Fruit fly (Drosophila melanogaster) whole organism, wandering third instar larva: ENCODE measurements around the gene barc.

Experiments
- Abd-B ChIP-seq: fragments of >200 bp; optimal IDR thresholded peaks from 2 replicates; lab custom pipeline; 2017; ENCODE audit warnings: missing biosample characterization, missing genetic modification characterization
- CG9705 ChIP-seq: fragments of 200-800 bp; sonication (Bioruptor generic); optimal IDR thresholded peaks from 2 replicates; lab custom pipeline; 2018; ENCODE audit warnings: missing biosample characterization, mild to moderate bottlenecking, missing genetic modification characterization
- CrebA ChIP-seq: fragments of 200-800 bp; sonication (Bioruptor generic); optimal IDR thresholded peaks from 2 replicates; lab custom pipeline; 2016; ENCODE audit warnings: missing biosample characterization, mild to moderate bottlenecking, missing genetic modification characterization, borderline replicate concordance
- Dfd ChIP-seq: fragments of >200 bp; optimal IDR thresholded peaks from 2 replicates; lab custom pipeline; 2017; ENCODE audit warnings: missing biosample characterization, missing genetic modification characterization
- Dif ChIP-seq: fragments of 200-275, 200-300 bp; sonication (Bioruptor generic); optimal IDR thresholded peaks from 2 replicates; lab custom pipeline; 2018; ENCODE audit warnings: missing biosample characterization, missing genetic modification characterization; ENCODE audit not compliant: partially characterized antibody
- GATAd ChIP-seq: sonication (Bioruptor generic); optimal IDR thresholded peaks from 2 replicates; lab custom pipeline; 2016; ENCODE audit warnings: missing biosample characterization, missing genetic modification characterization
- HLH106 ChIP-seq: fragments of 200-800 bp; optimal IDR thresholded peaks from 3 replicates; lab custom pipeline; 2019; ENCODE audit warnings: missing biosample characterization, mild to moderate bottlenecking, missing genetic modification characterization, moderate library complexity
- Hnf4 ChIP-seq: fragments of 200-800 bp; sonication (Bioruptor generic); optimal IDR thresholded peaks from 2 replicates; lab custom pipeline; 2016; ENCODE audit warnings: missing biosample characterization, mild to moderate bottlenecking, missing genetic modification characterization
- Hr83 ChIP-seq: fragments of 200-300 bp; sonication (Bioruptor generic); optimal IDR thresholded peaks from 2 replicates; lab custom pipeline; 2016; ENCODE audit warnings: missing biosample characterization, mild to moderate bottlenecking, missing genetic modification characterization, moderate library complexity; ENCODE audit not compliant: poor library complexity, severe bottlenecking
- Mio ChIP-seq: sonication (Bioruptor generic); optimal IDR thresholded peaks from 2 replicates; lab custom pipeline; 2016; ENCODE audit warnings: missing biosample characterization, missing genetic modification characterization
- N ChIP-seq: fragments of >200 bp; optimal IDR thresholded peaks from 2 replicates; lab custom pipeline; 2018; ENCODE audit warnings: missing biosample characterization, missing external identifiers, missing genetic modification characterization
- Rel ChIP-seq, 2 experiments: fragments of 200-800 bp; sonication (Bioruptor generic) in 1 of 2; optimal IDR thresholded peaks; 2 replicates in 1 of 2; 3 replicates in 1 of 2; lab custom pipeline; 2016 to 2019; ENCODE audit warnings: mild to moderate bottlenecking in 2 of 2, missing biosample characterization in 2 of 2, missing genetic modification characterization in 2 of 2, moderate library complexity in 1 of 2
- Sp1 ChIP-seq: fragments of 200-800 bp; sonication (Bioruptor generic); optimal IDR thresholded peaks from 3 replicates; lab custom pipeline; 2019; ENCODE audit warnings: missing biosample characterization, mild to moderate bottlenecking, missing genetic modification characterization, moderate library complexity
- Vsx2 ChIP-seq: fragments of 200-300, 225-300 bp; sonication (Bioruptor generic); optimal IDR thresholded peaks from 2 replicates; lab custom pipeline; 2018; ENCODE audit warnings: missing biosample characterization, missing genetic modification characterization; ENCODE audit not compliant: partially characterized antibody
- brk ChIP-seq: fragments of 200-800 bp; sonication (Bioruptor generic); optimal IDR thresholded peaks from 2 replicates; lab custom pipeline; 2016; ENCODE audit warnings: missing biosample characterization, mild to moderate bottlenecking, missing genetic modification characterization
- dl ChIP-seq, 2 experiments: fragments of 175-275, 200-275 bp in 1 of 2; fragments of 200-275 bp in 1 of 2; sonication (Bioruptor generic); optimal IDR thresholded peaks; lab custom pipeline; 2018; ENCODE audit warnings: mild to moderate bottlenecking in 2 of 2, missing biosample characterization in 2 of 2, missing genetic modification characterization in 2 of 2, moderate library complexity in 2 of 2; ENCODE audit not compliant: partially characterized antibody in 2 of 2, insufficient read depth in 1 of 2
- dsf ChIP-seq: sonication (Bioruptor generic); optimal IDR thresholded peaks from 2 replicates; lab custom pipeline; 2016; ENCODE audit warnings: missing biosample characterization, missing genetic modification characterization, borderline replicate concordance
- ey ChIP-seq: fragments of 200-800 bp; sonication (Bioruptor generic); optimal IDR thresholded peaks from 2 replicates; lab custom pipeline; 2016; ENCODE audit warnings: missing biosample characterization, missing genetic modification characterization
- foxo ChIP-seq, 2 experiments: fragments of 200-800 bp; sonication (Bioruptor generic); optimal IDR thresholded peaks; 2 replicates in 1 of 2; 3 replicates in 1 of 2; lab custom pipeline; 2016 to 2017; ENCODE audit warnings: missing biosample characterization in 2 of 2, missing genetic modification characterization in 2 of 2
- fru ChIP-seq: fragments of 200-800 bp; sonication (Bioruptor generic); optimal IDR thresholded peaks from 3 replicates; lab custom pipeline; 2016; ENCODE audit warnings: missing biosample characterization, mild to moderate bottlenecking, missing genetic modification characterization
- h ChIP-seq: fragments of 200-800 bp; sonication (Bioruptor generic); optimal IDR thresholded peaks from 3 replicates; lab custom pipeline; 2016; ENCODE audit warnings: missing biosample characterization, mild to moderate bottlenecking, missing genetic modification characterization
- jim ChIP-seq: fragments of 175-275, 200-325 bp; sonication (Bioruptor generic); optimal IDR thresholded peaks from 2 replicates; lab custom pipeline; 2016; ENCODE audit warnings: missing biosample characterization, mild to moderate bottlenecking, missing genetic modification characterization
- lola ChIP-seq: fragments of >200 bp; optimal IDR thresholded peaks from 2 replicates; lab custom pipeline; 2017; ENCODE audit warnings: missing biosample characterization, missing genetic modification characterization
- pan ChIP-seq: fragments of >200 bp; optimal IDR thresholded peaks from 2 replicates; lab custom pipeline; 2017
- psq ChIP-seq: fragments of 200-800 bp; sonication (Bioruptor generic); optimal IDR thresholded peaks from 3 replicates; lab custom pipeline; 2017; ENCODE audit warnings: missing biosample characterization, mild to moderate bottlenecking, missing genetic modification characterization, moderate library complexity
- rgr ChIP-seq: fragments of 200-800 bp; sonication (Bioruptor generic); optimal IDR thresholded peaks from 3 replicates; lab custom pipeline; 2016; ENCODE audit warnings: missing biosample characterization, mild to moderate bottlenecking, missing genetic modification characterization
- sv ChIP-seq: fragments of 200-800 bp; sonication (Bioruptor generic); optimal IDR thresholded peaks from 3 replicates; lab custom pipeline; 2016; ENCODE audit warnings: missing biosample characterization, missing genetic modification characterization
- tai ChIP-seq: sonication (Bioruptor generic); optimal IDR thresholded peaks from 2 replicates; lab custom pipeline; 2016; ENCODE audit warnings: missing biosample characterization, missing genetic modification characterization
- usp ChIP-seq: fragments of >200 bp; optimal IDR thresholded peaks from 2 replicates; lab custom pipeline; 2017; ENCODE audit warnings: missing biosample characterization, missing genetic modification characterization
- woc ChIP-seq: sonication (Bioruptor generic); optimal IDR thresholded peaks from 2 replicates; lab custom pipeline; 2016; ENCODE audit warnings: missing biosample characterization, mild to moderate bottlenecking, missing genetic modification characterization

The barc gene

DNA sequence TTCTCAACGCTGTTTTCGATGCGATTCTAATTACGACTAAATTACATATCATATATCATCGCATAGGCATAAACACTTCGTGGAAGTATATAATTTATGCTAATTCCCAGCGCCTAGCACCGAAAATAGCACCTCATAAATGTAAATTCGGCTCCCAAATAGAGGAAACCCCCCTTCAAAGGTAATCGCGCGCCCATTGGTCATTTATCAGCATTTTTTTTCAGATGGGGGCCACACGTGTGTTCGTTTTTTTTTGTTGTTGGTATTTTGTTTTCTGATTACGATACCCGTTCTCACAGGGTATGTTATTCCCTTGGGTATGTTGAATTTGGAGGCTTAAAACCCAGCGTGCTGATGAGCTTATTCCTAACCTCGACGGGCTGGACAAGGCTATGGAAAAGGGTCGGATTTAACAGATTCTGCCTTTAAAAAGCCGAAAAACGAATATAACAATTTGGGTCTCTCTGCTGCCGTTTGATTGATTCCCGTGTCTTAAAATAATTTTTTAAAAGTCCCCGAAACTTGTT lies 15.9 kb downstream of the barc start:
- TF ChIP-seq Rel (GFP tag; optimal IDR thresholded peaks at IDR 0.05; lab: Kevin White, UChicago): no peak
- no peak for TF ChIP-seq Rel (tag; optimal IDR thresholded peaks at IDR 0.05; lab: Kevin White, UChicago)
- no peak for TF ChIP-seq CrebA
- no peak for TF ChIP-seq tai (GFP tag; lab: Kevin White, UChicago)
- TF ChIP-seq brk (GFP tag; lab: Kevin White, UChicago): no peak
- no peak for TF ChIP-seq h
- no peak for TF ChIP-seq Sp1 (GFP tag; lab: Kevin White, UChicago)
- TF ChIP-seq Hr83 (GFP tag; lab: Kevin White, UChicago): no peak
- no peak for TF ChIP-seq Mio (GFP tag; lab: Kevin White, UChicago)
- TF ChIP-seq Vsx2: no peak
- TF ChIP-seq Dfd (GFP tag; lab: Kevin White, UChicago): no peak
- no peak for TF ChIP-seq woc (GFP tag; lab: Kevin White, UChicago)
- TF ChIP-seq jim (GFP tag; lab: Kevin White, UChicago): no peak
- TF ChIP-seq usp (GFP tag; lab: Kevin White, UChicago): no peak
- TF ChIP-seq psq (GFP tag; lab: Kevin White, UChicago): no peak
- no peak for TF ChIP-seq CG9705 (GFP tag; lab: Kevin White, UChicago)
- TF ChIP-seq pan (lab: Kevin White, UChicago): no peak

DNA sequence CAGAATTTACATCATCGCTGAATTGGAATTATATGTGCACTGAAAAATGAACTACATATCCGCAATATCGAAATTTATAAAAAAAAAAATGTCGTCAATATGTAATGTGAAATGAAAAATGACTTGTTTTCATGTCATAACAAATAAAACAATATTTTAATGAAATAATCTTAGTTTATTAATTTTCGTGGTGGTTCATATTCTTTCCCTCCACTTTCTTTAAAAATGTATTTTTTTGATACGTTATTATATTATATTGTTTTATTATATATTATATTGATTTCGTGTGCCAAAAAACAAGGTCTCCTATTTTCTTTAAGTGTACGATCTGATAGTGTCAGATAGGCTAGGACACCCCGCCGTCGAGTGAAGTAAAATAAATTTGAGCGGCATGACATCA lies 18.6 kb downstream of the barc start:
- no peak for TF ChIP-seq usp (GFP tag; lab: Kevin White, UChicago)
- TF ChIP-seq foxo (GFP tag; optimal IDR thresholded peaks at IDR 0.05; lab: Kevin White, UChicago): peak in 1 of 2 experiments; percentile 15

DNA sequence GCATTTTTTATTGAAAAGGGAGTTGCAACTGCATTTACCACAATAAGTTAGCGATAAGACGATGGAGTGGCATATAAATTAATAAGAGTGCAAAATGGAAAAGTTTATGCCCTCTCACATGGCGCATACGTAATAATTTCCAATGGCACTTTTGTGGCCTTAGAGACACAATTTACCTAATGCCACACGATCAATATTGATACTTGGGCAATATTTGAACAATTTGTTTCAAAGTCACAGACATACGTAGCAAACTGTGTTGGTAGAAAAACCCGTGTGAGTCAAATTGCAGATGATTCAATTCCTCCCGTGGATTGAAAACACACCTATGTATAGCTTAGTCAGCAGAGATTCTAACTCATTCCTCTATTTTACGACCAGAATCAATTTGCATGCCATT lies 20.8 kb downstream of the barc start:
- TF ChIP-seq CrebA (no peak), tai (GFP tag; lab: Kevin White, UChicago) (no peak), pan (lab: Kevin White, UChicago) (no peak), sv (GFP tag; lab: Kevin White, UChicago) (no peak), dl (GFP tag; optimal IDR thresholded peaks at IDR 0.05; lab: Kevin White, UChicago; ENCODE audit: insufficient read depth in 1 of 2, partially characterized antibody in 2 of 2) (no peak), HLH106 (tag; lab: Kevin White, UChicago) (no peak), usp (GFP tag; lab: Kevin White, UChicago) (no peak), dsf (GFP tag; lab: Kevin White, UChicago) (no peak), rgr (GFP tag; lab: Kevin White, UChicago) (no peak), GATAd (GFP tag; lab: Kevin White, UChicago) (no peak), Dfd (GFP tag; lab: Kevin White, UChicago) (no peak), fru (GFP tag; lab: Kevin White, UChicago) (no peak)

DNA sequence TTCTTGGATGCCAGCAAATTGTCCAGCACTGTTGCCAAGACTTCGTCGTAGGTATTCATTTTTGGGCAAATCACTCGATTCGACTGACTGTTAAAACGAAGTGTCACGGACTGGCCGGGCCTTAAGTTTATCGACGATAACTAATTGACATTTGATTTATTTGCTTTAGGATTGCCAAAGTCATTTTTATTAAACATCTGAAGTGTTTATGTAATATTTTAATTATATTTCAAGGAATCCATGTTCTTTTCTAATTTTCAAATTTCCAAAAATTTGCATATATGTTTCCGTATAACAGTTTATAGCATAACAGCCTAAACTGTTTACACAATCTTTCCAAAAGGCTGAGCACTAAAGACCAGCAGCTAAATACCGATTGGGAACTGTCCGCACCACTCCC lies 26.3 kb downstream of the barc start, which contains the start of gene sa:
Gene sa, minus strand, starts transcription at position 101 of the 400 bp plus-strand sequence.
- no peak for TF ChIP-seq h
- TF ChIP-seq fru (GFP tag; lab: Kevin White, UChicago): no peak
- no peak for TF ChIP-seq ey
- TF ChIP-seq GATAd (GFP tag; lab: Kevin White, UChicago): no peak
- TF ChIP-seq Sp1 (GFP tag; lab: Kevin White, UChicago): no peak
- no peak for TF ChIP-seq N
- no peak for TF ChIP-seq Vsx2
- TF ChIP-seq Abd-B (GFP tag; lab: Kevin White, UChicago): no peak
- no peak for TF ChIP-seq rgr (GFP tag; lab: Kevin White, UChicago)
- TF ChIP-seq usp (GFP tag; lab: Kevin White, UChicago): no peak
- no peak for TF ChIP-seq psq (GFP tag; lab: Kevin White, UChicago)
- no peak for TF ChIP-seq foxo (GFP tag; optimal IDR thresholded peaks at IDR 0.05; lab: Kevin White, UChicago)
- TF ChIP-seq Mio (GFP tag; lab: Kevin White, UChicago): no peak
- no peak for TF ChIP-seq lola
- TF ChIP-seq Hr83 (GFP tag; lab: Kevin White, UChicago): no peak
- no peak for TF ChIP-seq Hnf4 (GFP tag; lab: Kevin White, UChicago)
- TF ChIP-seq tai (GFP tag; lab: Kevin White, UChicago): no peak
- TF ChIP-seq brk (GFP tag; lab: Kevin White, UChicago): no peak
- TF ChIP-seq Dfd (GFP tag; lab: Kevin White, UChicago): no peak
- no peak for TF ChIP-seq Dif
- TF ChIP-seq, all 38 proteins: peak for 0
